Fruit fly (Drosophila melanogaster) whole organism, prepupa: ENCODE measurements around the gene cmb.

Experiments used
- Blimp-1 ChIP-seq: fragments of 200-800 bp; sonication (Bioruptor generic); optimal IDR thresholded peaks from 3 replicates; lab custom pipeline; 2017; ENCODE audit warnings: missing biosample characterization, missing genetic modification characterization, mild to moderate bottlenecking, moderate library complexity, missing genetic modification reagents
- CG10631 ChIP-seq: fragments of 200-800 bp; sonication (Bioruptor generic); optimal IDR thresholded peaks from 2 replicates; lab custom pipeline; 2016; ENCODE audit warnings: missing biosample characterization, missing genetic modification characterization
- CG10669 ChIP-seq: fragments of 200-800 bp; sonication (Bioruptor generic); optimal IDR thresholded peaks from 3 replicates; lab custom pipeline; 2018; ENCODE audit warnings: missing biosample characterization, mild to moderate bottlenecking, missing genetic modification characterization, moderate library complexity
- CG11294 ChIP-seq: fragments of 200-800 bp; sonication (Bioruptor generic); IDR thresholded peaks from 2 replicates; pipeline ENCODE4 v1.3.6; 2022; ENCODE audit warnings: missing biosample characterization, missing genetic modification characterization
- CG11762 ChIP-seq: fragments of 200-800 bp; sonication (Bioruptor generic); optimal IDR thresholded peaks from 3 replicates; lab custom pipeline; 2016; ENCODE audit warnings: missing biosample characterization, missing genetic modification characterization; ENCODE audit not compliant: insufficient read depth
- CG11902 ChIP-seq: fragments of 200-800 bp; sonication (Bioruptor generic); optimal IDR thresholded peaks from 3 replicates; lab custom pipeline; 2016; ENCODE audit warnings: missing biosample characterization, missing genetic modification characterization
- CG15336 ChIP-seq: fragments of 200-800 bp; sonication (Bioruptor generic); IDR thresholded peaks from 2 replicates; pipeline ENCODE4 v1.3.6; 2022; ENCODE audit warnings: missing biosample characterization, missing genetic modification characterization
- CG16779 ChIP-seq: fragments of 200-800 bp; sonication (Bioruptor generic); optimal IDR thresholded peaks from 3 replicates; lab custom pipeline; 2017; ENCODE audit warnings: missing biosample characterization, mild to moderate bottlenecking, missing genetic modification characterization
- CG31627 ChIP-seq: fragments of 200-800 bp; sonication (Bioruptor generic); optimal IDR thresholded peaks from 3 replicates; lab custom pipeline; 2016; ENCODE audit warnings: missing biosample characterization, missing genetic modification characterization
- CG32006 ChIP-seq: fragments of 200-800 bp; sonication (Bioruptor generic); optimal IDR thresholded peaks from 3 replicates; lab custom pipeline; 2017; ENCODE audit warnings: missing biosample characterization, mild to moderate bottlenecking, missing genetic modification characterization
- CG34406 ChIP-seq: fragments of 200-800 bp; sonication (Bioruptor generic); optimal IDR thresholded peaks from 3 replicates; lab custom pipeline; 2016; ENCODE audit warnings: missing biosample characterization, missing genetic modification characterization
- CG3919 ChIP-seq: fragments of 200-800 bp; sonication (Bioruptor generic); optimal IDR thresholded peaks from 3 replicates; lab custom pipeline; 2016; ENCODE audit warnings: missing biosample characterization, missing genetic modification characterization
- CG4318 ChIP-seq: fragments of 200-800 bp; sonication (Bioruptor generic); optimal IDR thresholded peaks from 3 replicates; lab custom pipeline; 2017; ENCODE audit warnings: missing biosample characterization, mild to moderate bottlenecking, missing genetic modification characterization
- CG6163 ChIP-seq: fragments of 200-800 bp; sonication (Bioruptor generic); IDR thresholded peaks from 3 replicates; pipeline ENCODE4 v1.3.6; 2022; ENCODE audit warnings: missing biosample characterization, missing genetic modification characterization
- CG6792 ChIP-seq: fragments of 200-800 bp; sonication (Bioruptor generic); optimal IDR thresholded peaks from 3 replicates; lab custom pipeline; 2016; ENCODE audit warnings: missing biosample characterization, missing genetic modification characterization
- CG6854 ChIP-seq: fragments of 200-800 bp; sonication (Bioruptor generic); optimal IDR thresholded peaks from 2 replicates; lab custom pipeline; 2017; ENCODE audit warnings: missing biosample characterization, mild to moderate bottlenecking, missing genetic modification characterization
- CG7368 ChIP-seq: fragments of 200-800 bp; sonication (Bioruptor generic); optimal IDR thresholded peaks from 3 replicates; lab custom pipeline; 2016; ENCODE audit warnings: missing biosample characterization, missing genetic modification characterization
- CG8119 ChIP-seq: fragments of 200-800 bp; sonication (Bioruptor generic); IDR thresholded peaks from 3 replicates; pipeline ENCODE4 v1.3.6; 2022; ENCODE audit warnings: missing biosample characterization, missing genetic modification characterization
- CG8319 ChIP-seq: fragments of 200-800 bp; sonication (Bioruptor generic); optimal IDR thresholded peaks from 3 replicates; lab custom pipeline; 2016; ENCODE audit warnings: missing biosample characterization, missing genetic modification characterization
- CG9139 ChIP-seq: fragments of 200-800 bp; sonication (Bioruptor generic); optimal IDR thresholded peaks from 3 replicates; lab custom pipeline; 2017; ENCODE audit warnings: missing biosample characterization, mild to moderate bottlenecking, missing genetic modification characterization
- Eip75B ChIP-seq: fragments of 200-800 bp; sonication (Bioruptor generic); optimal IDR thresholded peaks from 3 replicates; lab custom pipeline; 2016; ENCODE audit warnings: missing biosample characterization, missing genetic modification characterization
- Eip78C ChIP-seq: fragments of 200-800 bp; sonication (Bioruptor generic); peaks from one replicate; lab custom pipeline; 2016; ENCODE audit warnings: missing biosample characterization, missing genetic modification characterization
- Ets21C ChIP-seq: fragments of 200-800 bp; sonication (Bioruptor generic); optimal IDR thresholded peaks from 3 replicates; lab custom pipeline; 2016; ENCODE audit warnings: missing biosample characterization, missing genetic modification characterization
- Ets96B ChIP-seq: fragments of 200-800 bp; optimal IDR thresholded peaks from 2 replicates; lab custom pipeline; 2019; ENCODE audit warnings: missing biosample characterization, mild to moderate bottlenecking, missing genetic modification characterization, moderate library complexity
- Hr39 ChIP-seq: fragments of 200-800 bp; sonication (Bioruptor generic); optimal IDR thresholded peaks from 2 replicates; lab custom pipeline; 2016; ENCODE audit warnings: missing biosample characterization, missing genetic modification characterization
- Hr4 ChIP-seq: fragments of 200-800 bp; sonication (Bioruptor generic); optimal IDR thresholded peaks from 3 replicates; lab custom pipeline; 2016; ENCODE audit warnings: missing biosample characterization, missing genetic modification characterization
- Lpt ChIP-seq: fragments of 200-800 bp; sonication (Bioruptor generic); optimal IDR thresholded peaks from 3 replicates; lab custom pipeline; 2016; ENCODE audit warnings: missing biosample characterization, missing genetic modification characterization
- Smox ChIP-seq: fragments of 200-800 bp; sonication (Bioruptor generic); optimal IDR thresholded peaks from 3 replicates; lab custom pipeline; 2016; ENCODE audit warnings: missing biosample characterization, missing genetic modification characterization
- Sox14 ChIP-seq: fragments of 200-800 bp; sonication (Bioruptor generic); optimal IDR thresholded peaks from 3 replicates; lab custom pipeline; 2016; ENCODE audit warnings: missing biosample characterization, missing genetic modification characterization
- Sox15 ChIP-seq: fragments of 200-800 bp; sonication (Bioruptor generic); optimal IDR thresholded peaks from 3 replicates; lab custom pipeline; 2016; ENCODE audit warnings: missing biosample characterization, missing genetic modification characterization
- achi ChIP-seq: fragments of 200-800 bp; sonication (Bioruptor generic); optimal IDR thresholded peaks from 3 replicates; lab custom pipeline; 2016; ENCODE audit warnings: missing biosample characterization, missing genetic modification characterization
- acj6 ChIP-seq: fragments of 200-800 bp; sonication (Bioruptor generic); optimal IDR thresholded peaks from 3 replicates; lab custom pipeline; 2016; ENCODE audit warnings: missing biosample characterization, missing genetic modification characterization
- cyc ChIP-seq: fragments of 200-800 bp; sonication (Bioruptor generic); optimal IDR thresholded peaks from 3 replicates; lab custom pipeline; 2016; ENCODE audit warnings: missing biosample characterization, missing genetic modification characterization
- dac ChIP-seq: fragments of 200-800 bp; sonication (Bioruptor generic); optimal IDR thresholded peaks from 2 replicates; lab custom pipeline; 2017; ENCODE audit warnings: missing biosample characterization, mild to moderate bottlenecking, missing genetic modification characterization
- dsx ChIP-seq: fragments of 200-800 bp; optimal IDR thresholded peaks from 3 replicates; lab custom pipeline; 2019; ENCODE audit warnings: missing biosample characterization, mild to moderate bottlenecking, missing genetic modification characterization, moderate library complexity; ENCODE audit not compliant: poor library complexity, severe bottlenecking
- esn ChIP-seq: fragments of 200-800 bp; sonication (Bioruptor generic); optimal IDR thresholded peaks from 2 replicates; lab custom pipeline; 2016; ENCODE audit warnings: missing biosample characterization, mild to moderate bottlenecking, missing genetic modification characterization, moderate library complexity
- fd59A ChIP-seq: fragments of 200-800 bp; sonication (Bioruptor generic); optimal IDR thresholded peaks from 2 replicates; lab custom pipeline; 2017; ENCODE audit warnings: missing biosample characterization, mild to moderate bottlenecking, missing genetic modification characterization, missing genetic modification reagents
- fd85E ChIP-seq: fragments of 200-800 bp; sonication (Bioruptor generic); optimal IDR thresholded peaks from 3 replicates; lab custom pipeline; 2016; ENCODE audit warnings: missing biosample characterization, missing genetic modification characterization
- fkh ChIP-seq: fragments of 200-800 bp; sonication (Bioruptor generic); optimal IDR thresholded peaks from 3 replicates; lab custom pipeline; 2017; ENCODE audit warnings: missing biosample characterization, mild to moderate bottlenecking, missing genetic modification characterization, moderate library complexity
- lz ChIP-seq: fragments of 200-800 bp; sonication (Bioruptor generic); optimal IDR thresholded peaks from 3 replicates; lab custom pipeline; 2016; ENCODE audit warnings: missing biosample characterization, missing genetic modification characterization
- spab ChIP-seq: fragments of 200-800 bp; sonication (Bioruptor generic); optimal IDR thresholded peaks from 2 replicates; lab custom pipeline; 2017; ENCODE audit warnings: missing biosample characterization, mild to moderate bottlenecking, missing genetic modification characterization, missing genetic modification reagents
- svp ChIP-seq: fragments of 200-800 bp; sonication (Bioruptor generic); peaks from one replicate; lab custom pipeline; 2016; ENCODE audit warnings: missing biosample characterization, missing genetic modification characterization
- vri ChIP-seq: fragments of 200-800 bp; sonication (Bioruptor generic); optimal IDR thresholded peaks from 3 replicates; lab custom pipeline; 2016; ENCODE audit warnings: missing biosample characterization, mild to moderate bottlenecking, missing genetic modification characterization

cmb gene

dm6 chr3L:13478339-13479203, 36.2 kb downstream of the cmb start (continued):
- peak; percentile 5 for TF ChIP-seq Sox14 (GFP tag; lab: Kevin White, UChicago)
- no peak for TF ChIP-seq CG16779 (tag; lab: Kevin White, UChicago)
- TF ChIP-seq Ets96B (tag; lab: Kevin White, UChicago): peak; percentile 5
- no peak for TF ChIP-seq fd85E
- peak; percentile 26 for TF ChIP-seq CG11902
- TF ChIP-seq esn (GFP tag; lab: Kevin White, UChicago): peak; percentile 64
- peak; percentile 41; the same call in 1 of the 3 replicates for TF ChIP-seq CG6163 (GFP tag; lab: Robert Waterston, UW)
- no peak for TF ChIP-seq Blimp-1 (GFP tag; lab: Kevin White, UChicago)
- peak; percentile 41 for TF ChIP-seq lz (GFP tag; lab: Kevin White, UChicago)
- no peak for TF ChIP-seq vri (GFP tag; lab: Kevin White, UChicago)
- no peak for TF ChIP-seq CG6854
- no peak for TF ChIP-seq spab (GFP tag; lab: Kevin White, UChicago)
- peak; percentile 26 for TF ChIP-seq acj6 (GFP tag; lab: Kevin White, UChicago)
- no peak for TF ChIP-seq Eip75B (GFP tag; lab: Kevin White, UChicago)
- peak; percentile 30 for TF ChIP-seq svp (GFP tag; lab: Kevin White, UChicago)
- TF ChIP-seq fd59A (GFP tag; lab: Kevin White, UChicago): no peak
- TF ChIP-seq Lpt: no peak
- TF ChIP-seq CG31627 (GFP tag; lab: Kevin White, UChicago): peak; percentile 50
- TF ChIP-seq CG10631: peak; percentile 21
- TF ChIP-seq Sox15 (GFP tag; lab: Kevin White, UChicago): peak; percentile 26
- no peak for TF ChIP-seq CG9139 (GFP tag; lab: Kevin White, UChicago)
- no peak for TF ChIP-seq CG11294 (GFP tag; lab: Robert Waterston, UW)
- peak; percentile 13 for TF ChIP-seq CG6792 (GFP tag; lab: Kevin White, UChicago)
- TF ChIP-seq cyc: peak; percentile 31
- TF ChIP-seq CG8319 (GFP tag; lab: Kevin White, UChicago): no peak
- TF ChIP-seq Smox (GFP tag; lab: Kevin White, UChicago): peak; percentile 6
- peak; percentile 47 for TF ChIP-seq Hr39
- TF ChIP-seq Hr4 (GFP tag; lab: Kevin White, UChicago): no peak
- TF ChIP-seq CG10669 (GFP tag; lab: Kevin White, UChicago): peak; percentile 47
- peak; percentile 46 for TF ChIP-seq CG3919 (GFP tag; lab: Kevin White, UChicago)
- TF ChIP-seq CG32006 (GFP tag; lab: Kevin White, UChicago): peak; percentile 30
- TF ChIP-seq CG4318 (GFP tag; lab: Kevin White, UChicago): no peak
- peak; percentile 16 for TF ChIP-seq CG34406 (GFP tag; lab: Kevin White, UChicago)
- no peak for TF ChIP-seq CG11762 (GFP tag; lab: Kevin White, UChicago)
- TF ChIP-seq, all 60 proteins: peak for 32

DNA sequence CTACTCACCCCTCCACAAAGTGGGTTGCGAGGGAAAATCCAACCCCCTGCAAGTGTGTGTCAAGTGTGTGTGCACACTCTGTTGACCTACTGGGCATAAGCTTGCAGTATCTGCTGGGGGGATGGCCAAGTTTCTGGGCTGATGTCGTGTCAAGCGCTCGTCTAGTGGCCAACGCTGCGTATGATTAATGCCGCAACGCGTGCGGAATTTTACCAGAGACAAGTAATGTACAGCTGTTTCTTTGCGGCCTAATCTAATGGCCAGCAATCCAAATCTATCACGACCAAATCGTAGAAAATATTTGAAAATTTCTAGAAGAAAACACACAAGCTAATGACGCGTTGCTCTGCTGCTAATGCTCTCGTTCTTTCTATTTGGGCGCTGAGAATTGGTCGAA, 36.8 kb downstream of the cmb start:
- no peak for TF ChIP-seq achi (GFP tag; lab: Kevin White, UChicago)
- no peak for TF ChIP-seq CG8119 (GFP tag; lab: Robert Waterston, UW)
- no peak for TF ChIP-seq Eip78C (GFP tag; lab: Kevin White, UChicago)

- TF ChIP-seq CG9139 (GFP tag; lab: Kevin White, UChicago) (no peak), achi (GFP tag; lab: Kevin White, UChicago) (peak; percentile 41), dac (GFP tag; lab: Kevin White, UChicago) (no peak), Ets21C (peak; percentile 58), Hr4 (GFP tag; lab: Kevin White, UChicago) (peak; percentile 65), CG31627 (GFP tag; lab: Kevin White, UChicago) (peak; percentile 65), acj6 (GFP tag; lab: Kevin White, UChicago) (peak; percentile 61), Lpt (peak; percentile 40), Eip78C (GFP tag; lab: Kevin White, UChicago) (peak; percentile 87), CG11294 (GFP tag; lab: Robert Waterston, UW) (no peak; the same call in 1 of the 2 replicates), lz (GFP tag; lab: Kevin White, UChicago) (peak; percentile 58), CG6854 (no peak), CG6163 (GFP tag; lab: Robert Waterston, UW) (no peak), CG7368 (GFP tag; lab: Kevin White, UChicago) (no peak), spab (GFP tag; lab: Kevin White, UChicago) (peak; percentile 15), CG34406 (GFP tag; lab: Kevin White, UChicago) (peak; percentile 50), cyc (peak; percentile 63), CG15336 (peak; percentile 49), esn (GFP tag; lab: Kevin White, UChicago) (peak; percentile 78), CG3919 (GFP tag; lab: Kevin White, UChicago) (peak; percentile 56), CG8119 (GFP tag; lab: Robert Waterston, UW) (peak; percentile 48; the same call in 1 of the 3 replicates), dsx (no peak), fkh (no peak)
These were observed 37.3 kb downstream of the cmb start for dm6 chr3L:13479609-13480240.
